Worm (Caenorhabditis elegans) whole organism, L3 larva: Measurements from ENCODE around the gene str-200.

Experiments
- R02D3.7 ChIP-seq: fragments of 150-350 bp; optimal IDR thresholded peaks from 2 replicates; lab custom pipeline; 2014; ENCODE audit warnings: missing biosample characterization, missing genetic modification characterization
- ZK546.5 ChIP-seq: sonication (generic microtip); optimal IDR thresholded peaks from 2 replicates; lab custom pipeline; 2017; ENCODE audit warnings: missing biosample characterization, missing genetic modification characterization
- ama-1 ChIP-seq: fragments of 150-350 bp; optimal IDR thresholded peaks from 2 replicates; lab custom pipeline; 2018
- ceh-16 ChIP-seq: sonication (generic microtip); optimal IDR thresholded peaks from 2 replicates; lab custom pipeline; 2017; ENCODE audit warnings: missing biosample characterization, missing genetic modification characterization
- ceh-28 ChIP-seq: fragments of 150-350 bp; optimal IDR thresholded peaks from 2 replicates; lab custom pipeline; 2014; ENCODE audit warnings: missing biosample characterization, missing genetic modification reagents, missing genetic modification characterization
- ceh-9 ChIP-seq: sonication (generic microtip); optimal IDR thresholded peaks from 2 replicates; lab custom pipeline; 2018; ENCODE audit warnings: missing biosample characterization, missing genetic modification characterization
- egl-27 ChIP-seq: sonication (generic microtip); optimal IDR thresholded peaks from 4 replicates; lab custom pipeline; 2017; ENCODE audit warnings: missing biosample characterization, missing genetic modification reagents, missing genetic modification characterization
- egl-5 ChIP-seq: fragments of 150-350 bp; optimal IDR thresholded peaks from 2 replicates; lab custom pipeline; 2017; ENCODE audit warnings: missing biosample characterization, missing genetic modification reagents, missing genetic modification characterization, inconsistent platforms
- elt-1 ChIP-seq: fragments of 150-350 bp; optimal IDR thresholded peaks from 2 replicates; lab custom pipeline; 2014; ENCODE audit warnings: missing biosample characterization, missing genetic modification characterization
- elt-3 ChIP-seq, 3 experiments: fragments of 150-350 bp in 1 of 3; sonication (generic microtip) in 2 of 3; optimal IDR thresholded peaks; 2 replicates in 2 of 3; 4 replicates in 1 of 3; lab custom pipeline; 2014 to 2017; ENCODE audit warnings: missing biosample characterization in 3 of 3, missing genetic modification characterization in 3 of 3
- eor-1 ChIP-seq, 2 experiments: fragments of 150-350 bp; optimal IDR thresholded peaks; 2 replicates each; lab custom pipeline; 2014 to 2018; ENCODE audit warnings: missing biosample characterization in 2 of 2, missing genetic modification characterization in 2 of 2
- fkh-10 ChIP-seq: sonication (generic microtip); optimal IDR thresholded peaks from 2 replicates; lab custom pipeline; 2017; ENCODE audit warnings: missing biosample characterization, missing genetic modification reagents, missing genetic modification characterization
- fkh-2 ChIP-seq: fragments of 150-350 bp; optimal IDR thresholded peaks from 2 replicates; lab custom pipeline; 2014; ENCODE audit warnings: missing biosample characterization, missing genetic modification reagents, missing genetic modification characterization
- jun-1 ChIP-seq: fragments of 150-350 bp; optimal IDR thresholded peaks from 2 replicates; lab custom pipeline; 2014; ENCODE audit warnings: missing biosample characterization, missing genetic modification reagents, missing genetic modification characterization
- lin-15B ChIP-seq: fragments of 150-350 bp; optimal IDR thresholded peaks from 2 replicates; lab custom pipeline; 2014; ENCODE audit warnings: missing biosample characterization, missing genetic modification characterization
- lin-39 ChIP-seq: fragments of 150-350 bp; optimal IDR thresholded peaks from 2 replicates; lab custom pipeline; 2018; ENCODE audit warnings: missing biosample characterization, missing genetic modification reagents, missing genetic modification characterization
- lsy-12 ChIP-seq: sonication (generic microtip); optimal IDR thresholded peaks from 2 replicates; lab custom pipeline; 2016; ENCODE audit warnings: mild to moderate bottlenecking, missing genetic modification characterization, missing compliant biosample characterization
- nfya-1 ChIP-seq: sonication (generic microtip); optimal IDR thresholded peaks from 2 replicates; lab custom pipeline; 2017; ENCODE audit warnings: missing genetic modification characterization, mild to moderate bottlenecking, missing compliant biosample characterization, antibody characterized with exemption, moderate library complexity; ENCODE audit not compliant: insufficient read depth
- nhr-11 ChIP-seq: fragments of 150-350 bp; optimal IDR thresholded peaks from 2 replicates; lab custom pipeline; 2014; ENCODE audit warnings: missing biosample characterization, missing genetic modification characterization
- nhr-12 ChIP-seq: fragments of 150-350 bp; optimal IDR thresholded peaks from 2 replicates; lab custom pipeline; 2014; ENCODE audit warnings: missing biosample characterization, missing genetic modification characterization
- nhr-23 ChIP-seq: fragments of 150-350 bp; optimal IDR thresholded peaks from 2 replicates; lab custom pipeline; 2014; ENCODE audit warnings: missing biosample characterization, missing genetic modification reagents, missing genetic modification characterization
- nhr-237 ChIP-seq: fragments of 150-350 bp; optimal IDR thresholded peaks from 2 replicates; lab custom pipeline; 2014; ENCODE audit warnings: missing biosample characterization, missing genetic modification characterization
- nhr-43 ChIP-seq: sonication (generic microtip); optimal IDR thresholded peaks from 2 replicates; lab custom pipeline; 2016; ENCODE audit warnings: mild to moderate bottlenecking, missing genetic modification characterization, missing compliant biosample characterization; ENCODE audit not compliant: poor library complexity, severe bottlenecking
- nhr-67 ChIP-seq: fragments of 150-350 bp; optimal IDR thresholded peaks from 2 replicates; lab custom pipeline; 2014; ENCODE audit warnings: missing biosample characterization, missing genetic modification characterization
- nhr-76 ChIP-seq: fragments of 150-350 bp; sonication (generic microtip); optimal IDR thresholded peaks from 5 replicates; lab custom pipeline; 2014; ENCODE audit warnings: missing biosample characterization, missing genetic modification characterization
- nhr-77 ChIP-seq: fragments of 150-350 bp; optimal IDR thresholded peaks from 2 replicates; lab custom pipeline; 2014; ENCODE audit warnings: missing biosample characterization, missing genetic modification characterization
- pha-4 ChIP-seq: fragments of 150-350 bp; optimal IDR thresholded peaks from 2 replicates; lab custom pipeline; 2014; ENCODE audit warnings: missing biosample characterization, missing genetic modification reagents, missing genetic modification characterization
- pqm-1 ChIP-seq: fragments of 150-350 bp; optimal IDR thresholded peaks from 2 replicates; lab custom pipeline; 2017; ENCODE audit warnings: missing biosample characterization, missing genetic modification characterization, inconsistent platforms
- sea-2 ChIP-seq: fragments of 150-350 bp; sonication (generic microtip); optimal IDR thresholded peaks from 4 replicates; lab custom pipeline; 2014; ENCODE audit warnings: missing biosample characterization, missing genetic modification reagents, missing genetic modification characterization
- snpc-4 ChIP-seq: fragments of 150-350 bp; optimal IDR thresholded peaks from 2 replicates; lab custom pipeline; 2014; ENCODE audit warnings: missing biosample characterization, missing genetic modification characterization
- unc-39 ChIP-seq: sonication (generic microtip); optimal IDR thresholded peaks from 4 replicates; lab custom pipeline; 2017; ENCODE audit warnings: missing biosample characterization, missing genetic modification characterization
- zag-1 ChIP-seq: fragments of 150-350 bp; optimal IDR thresholded peaks from 2 replicates; lab custom pipeline; 2014; ENCODE audit warnings: missing biosample characterization, missing genetic modification characterization
- ztf-11 ChIP-seq: fragments of 150-350 bp; optimal IDR thresholded peaks from 2 replicates; lab custom pipeline; 2014; ENCODE audit warnings: missing biosample characterization, missing genetic modification characterization
- ztf-4 ChIP-seq: fragments of 150-350 bp; optimal IDR thresholded peaks from 2 replicates; lab custom pipeline; 2014; ENCODE audit warnings: missing biosample characterization, missing genetic modification characterization

Gene str-200

ce11 chrV:17438317-17438716, 19.7 kb downstream of the str-200 start, which contains the start of gene srsx-2:
Gene srsx-2, minus strand, starts transcription at chrV:17438417.
- TF ChIP-seq nhr-12 = no peak
- no peak for TF ChIP-seq lin-39 (tag; lab: Kevin White, UChicago)
- no peak for TF ChIP-seq pha-4 (tag; lab: Kevin White, UChicago)
- no peak for TF ChIP-seq egl-27 (tag; lab: Kevin White, UChicago)
- no peak for TF ChIP-seq ZK546.5 (tag; lab: Kevin White, UChicago)
- no peak for TF ChIP-seq ztf-4 (tag; lab: Kevin White, UChicago)
- no peak for TF ChIP-seq egl-5 (tag; lab: Kevin White, UChicago)
- no peak for TF ChIP-seq nhr-76
- TF ChIP-seq ceh-9 = no peak
- TF ChIP-seq lsy-12 (tag; lab: Kevin White, UChicago) = no peak
- TF ChIP-seq ztf-11 (tag; lab: Kevin White, UChicago) = no peak
- TF ChIP-seq nhr-43 = no peak
- no peak for TF ChIP-seq elt-1 (tag; lab: Kevin White, UChicago)
- TF ChIP-seq nhr-23 (tag; lab: Kevin White, UChicago) = no peak
- TF ChIP-seq pqm-1 (tag; lab: Kevin White, UChicago) = no peak
- TF ChIP-seq lin-15B (tag; lab: Kevin White, UChicago) = no peak
- TF ChIP-seq nhr-237 (tag; lab: Kevin White, UChicago) = no peak

ce11 chrV:17436492-17436891, 21.5 kb downstream of the str-200 start, which contains the start of gene F20E11.18:
Gene F20E11.18, minus strand, starts transcription at chrV:17436592.
- no peak for TF ChIP-seq fkh-10 (GFP tag; lab: Kevin White, UChicago)
- TF ChIP-seq ceh-9 = no peak
- no peak for TF ChIP-seq ZK546.5 (tag; lab: Kevin White, UChicago)
- TF ChIP-seq egl-5 (tag; lab: Kevin White, UChicago) = no peak
- no peak for TF ChIP-seq nhr-11 (tag; lab: Kevin White, UChicago)
- no peak for TF ChIP-seq snpc-4 (tag; lab: Kevin White, UChicago)
- TF ChIP-seq elt-1 (tag; lab: Kevin White, UChicago) = no peak
- no peak for TF ChIP-seq zag-1 (tag; lab: Kevin White, UChicago)
- no peak for TF ChIP-seq eor-1 (tag; optimal IDR thresholded peaks at IDR 0.05; lab: Kevin White, UChicago)
- TF ChIP-seq nhr-76 = no peak
- TF ChIP-seq ceh-28 (tag; lab: Kevin White, UChicago) = no peak
- TF ChIP-seq sea-2 (GFP tag; lab: Kevin White, UChicago) = no peak
- no peak for TF ChIP-seq pha-4 (tag; lab: Kevin White, UChicago)
- no peak for TF ChIP-seq nhr-67 (tag; lab: Kevin White, UChicago)
- no peak for TF ChIP-seq unc-39
- TF ChIP-seq ceh-16 (tag; lab: Kevin White, UChicago) = no peak

- no peak for TF ChIP-seq lsy-12 (tag; lab: Kevin White, UChicago)
- TF ChIP-seq R02D3.7 (tag; lab: Kevin White, UChicago) = no peak
- TF ChIP-seq ceh-16 (tag; lab: Kevin White, UChicago) = no peak
- no peak for TF ChIP-seq nfya-1 (tag; lab: Kevin White, UChicago)
- TF ChIP-seq nhr-76 = no peak
- TF ChIP-seq nhr-77 (tag; lab: Kevin White, UChicago) = no peak
- no peak for TF ChIP-seq fkh-10 (GFP tag; lab: Kevin White, UChicago)
- TF ChIP-seq ceh-28 (tag; lab: Kevin White, UChicago) = no peak
- no peak for TF ChIP-seq fkh-2 (tag; lab: Kevin White, UChicago)
- TF ChIP-seq egl-27 (tag; lab: Kevin White, UChicago) = no peak
- no peak for TF ChIP-seq ama-1 (lab: Kevin White, UChicago)
- no peak for TF ChIP-seq lin-15B (tag; lab: Kevin White, UChicago)
- no peak for TF ChIP-seq pqm-1 (tag; lab: Kevin White, UChicago)
- TF ChIP-seq elt-3 (tag; optimal IDR thresholded peaks at IDR 0.05; lab: Kevin White, UChicago) = no peak
- no peak for TF ChIP-seq nhr-67 (tag; lab: Kevin White, UChicago)
Observed at ce11 chrV:17430903-17431302, 27.1 kb downstream of the str-200 start, which contains the start of gene srbc-27. Gene srbc-27, plus strand, starts transcription at chrV:17431203.

ce11 chrV:17430066-17430465, 27.9 kb downstream of the str-200 start, which contains the start of gene T27C5.10:
Gene T27C5.10, minus strand, starts transcription at chrV:17430166.
- TF ChIP-seq lin-15B (tag; lab: Kevin White, UChicago) = no peak
- TF ChIP-seq elt-3 (tag; optimal IDR thresholded peaks at IDR 0.05; lab: Kevin White, UChicago) = no peak
- TF ChIP-seq ZK546.5 (tag; lab: Kevin White, UChicago) = no peak
- TF ChIP-seq unc-39 = no peak

ce11 chrV:17429262-17429661, 28.7 kb downstream of the str-200 start:
- TF ChIP-seq ceh-16 (tag; lab: Kevin White, UChicago) = no peak
- TF ChIP-seq jun-1 = no peak
- no peak for TF ChIP-seq pqm-1 (tag; lab: Kevin White, UChicago)
- no peak for TF ChIP-seq nhr-67 (tag; lab: Kevin White, UChicago)
- no peak for TF ChIP-seq snpc-4 (tag; lab: Kevin White, UChicago)
- no peak for TF ChIP-seq nhr-12
- no peak for TF ChIP-seq lin-15B (tag; lab: Kevin White, UChicago)
- TF ChIP-seq nfya-1 (tag; lab: Kevin White, UChicago) = no peak
